Fruit fly (Drosophila melanogaster) whole organism, embryonic: Measurements from ENCODE around the gene Rab23.

Source experiments
- Atf-2 ChIP-seq: fragments of 200-800 bp; sonication (Bioruptor generic); optimal IDR thresholded peaks from 2 replicates; lab custom pipeline; 2016; ENCODE audit warnings: missing biosample characterization, missing genetic modification characterization
- CG1024 ChIP-seq: fragments of 200-800 bp; sonication (Bioruptor generic); IDR thresholded peaks from 2 replicates; pipeline ENCODE4 v1.3.6; 2022; ENCODE audit warnings: missing biosample characterization, missing genetic modification characterization
- CG10979 ChIP-seq: fragments of 200-800 bp; sonication (Bioruptor generic); optimal IDR thresholded peaks from 2 replicates; lab custom pipeline; 2018; ENCODE audit warnings: missing biosample characterization, mild to moderate bottlenecking, missing genetic modification characterization, moderate library complexity
- CG11723 ChIP-seq: fragments of 200-800 bp; sonication (Bioruptor generic); optimal IDR thresholded peaks from 2 replicates; lab custom pipeline; 2017; ENCODE audit warnings: missing biosample characterization, mild to moderate bottlenecking, missing genetic modification characterization
- CG12942 ChIP-seq: fragments of 200-800 bp; sonication (Bioruptor generic); optimal IDR thresholded peaks from 3 replicates; lab custom pipeline; 2016; ENCODE audit warnings: missing biosample characterization, missing genetic modification characterization
- CG13424 ChIP-seq: fragments of 200-800 bp; sonication (Bioruptor generic); optimal IDR thresholded peaks from 2 replicates; lab custom pipeline; 2019; ENCODE audit warnings: missing biosample characterization, mild to moderate bottlenecking, missing genetic modification characterization, moderate library complexity
- CG15073 ChIP-seq: fragments of 200-800 bp; sonication (Bioruptor generic); optimal IDR thresholded peaks from 2 replicates; lab custom pipeline; 2016; ENCODE audit warnings: missing biosample characterization, missing genetic modification characterization
- CG16813 ChIP-seq: fragments of 200-800 bp; sonication (Bioruptor generic); IDR thresholded peaks from 3 replicates; pipeline ENCODE4 v1.3.6; 2022; ENCODE audit warnings: missing biosample characterization, missing genetic modification characterization; ENCODE audit not compliant: partially characterized antibody
- CG17328 ChIP-seq: fragments of 200-800 bp; sonication (Bioruptor generic); IDR thresholded peaks from 2 replicates; pipeline ENCODE4 v1.3.6; 2022; ENCODE audit warnings: missing biosample characterization, missing genetic modification characterization
- CG17361 ChIP-seq: fragments of 200-800 bp; sonication (Bioruptor generic); IDR thresholded peaks from 3 replicates; pipeline ENCODE4 v1.3.6; 2022; ENCODE audit warnings: missing biosample characterization, missing genetic modification characterization
- CG18764 ChIP-seq: fragments of 200-800 bp; sonication (Bioruptor generic); optimal IDR thresholded peaks from 3 replicates; lab custom pipeline; 2016; ENCODE audit warnings: missing biosample characterization, missing genetic modification characterization
- CG2116 ChIP-seq: fragments of 200-800 bp; sonication (Bioruptor generic); optimal IDR thresholded peaks from 3 replicates; lab custom pipeline; 2018; ENCODE audit warnings: missing biosample characterization, mild to moderate bottlenecking, missing genetic modification characterization
- CG2889 ChIP-seq: fragments of 200-800 bp; sonication (Bioruptor generic); IDR thresholded peaks from 3 replicates; pipeline ENCODE4 v1.3.6; 2022; ENCODE audit warnings: missing biosample characterization, missing genetic modification characterization
- CG32772 ChIP-seq: fragments of 200-800 bp; sonication (Bioruptor generic); IDR thresholded peaks from 2 replicates; pipeline ENCODE4 v1.3.6; 2022; ENCODE audit warnings: missing biosample characterization, missing genetic modification characterization
- CG3281 ChIP-seq: fragments of 200-800 bp; sonication (Bioruptor generic); optimal IDR thresholded peaks from 3 replicates; lab custom pipeline; 2017; ENCODE audit warnings: missing biosample characterization, mild to moderate bottlenecking, missing genetic modification characterization
- CG33557 ChIP-seq: fragments of 200-800 bp; sonication (Bioruptor generic); optimal IDR thresholded peaks from 2 replicates; lab custom pipeline; 2019; ENCODE audit warnings: missing biosample characterization, mild to moderate bottlenecking, missing genetic modification characterization, moderate library complexity
- CG42726 ChIP-seq: fragments of 200-800 bp; sonication (Bioruptor generic); IDR thresholded peaks from 2 replicates; pipeline ENCODE4 v1.3.6; 2022; ENCODE audit warnings: missing biosample characterization, missing genetic modification characterization; ENCODE audit not compliant: partially characterized antibody
- CG4404 ChIP-seq: fragments of 200-800 bp; sonication (Bioruptor generic); IDR thresholded peaks from 2 replicates; pipeline ENCODE4 v1.3.6; 2022; ENCODE audit warnings: missing biosample characterization, missing genetic modification characterization
- CG4424 ChIP-seq: fragments of 200-800 bp; sonication (Bioruptor generic); optimal IDR thresholded peaks from 3 replicates; lab custom pipeline; 2016; ENCODE audit warnings: missing biosample characterization, missing genetic modification characterization
- CG6254 ChIP-seq: fragments of 200-800 bp; sonication (Bioruptor generic); optimal IDR thresholded peaks from 3 replicates; lab custom pipeline; 2017; ENCODE audit warnings: mild to moderate bottlenecking, missing biosample characterization, missing genetic modification reagents, missing genetic modification characterization
- CG6813 ChIP-seq: fragments of 200-800 bp; sonication (Bioruptor generic); optimal IDR thresholded peaks from 2 replicates; lab custom pipeline; 2017; ENCODE audit warnings: missing biosample characterization, missing genetic modification characterization, mild to moderate bottlenecking, moderate library complexity, missing genetic modification reagents
- CG8089 ChIP-seq: fragments of 200-800 bp; sonication (Bioruptor generic); optimal IDR thresholded peaks from 3 replicates; lab custom pipeline; 2016; ENCODE audit warnings: missing biosample characterization, missing genetic modification characterization
- CG9215 ChIP-seq: fragments of 200-800 bp; sonication (Bioruptor generic); IDR thresholded peaks from 2 replicates; pipeline ENCODE4 v1.3.6; 2022; ENCODE audit warnings: missing biosample characterization, missing genetic modification characterization
- Elba2 ChIP-seq: fragments of 200-800 bp; sonication (Bioruptor generic); optimal IDR thresholded peaks from 3 replicates; lab custom pipeline; 2016; ENCODE audit warnings: missing biosample characterization, missing genetic modification characterization
- H2.0 ChIP-seq: fragments of 200-800 bp; sonication (Bioruptor generic); IDR thresholded peaks from 2 replicates; pipeline ENCODE4 v1.3.6; 2022; ENCODE audit warnings: missing biosample characterization, missing genetic modification characterization
- Hr78 ChIP-seq, 2 experiments: fragments of 200-800 bp in 1 of 2; fragments of >200 bp in 1 of 2; sonication (Bioruptor generic) in 1 of 2; optimal IDR thresholded peaks; 2 replicates each; lab custom pipeline; 2017 to 2019; ENCODE audit warnings: missing biosample characterization in 2 of 2, missing genetic modification characterization in 2 of 2, mild to moderate bottlenecking in 1 of 2, moderate library complexity in 1 of 2
- Hsf ChIP-seq: fragments of 200-800 bp; sonication (Bioruptor generic); optimal IDR thresholded peaks from 3 replicates; lab custom pipeline; 2016; ENCODE audit warnings: missing biosample characterization, missing genetic modification characterization
- Pdp1 ChIP-seq, 2 experiments: fragments of 200-800 bp; sonication (Bioruptor generic); optimal IDR thresholded peaks; 3 replicates each; lab custom pipeline; 2016; ENCODE audit warnings: missing biosample characterization in 2 of 2, missing genetic modification characterization in 2 of 2, mild to moderate bottlenecking in 1 of 2, moderate library complexity in 1 of 2
- Sin3A ChIP-seq: fragments of >200 bp; optimal IDR thresholded peaks from 2 replicates; lab custom pipeline; 2018
- Ssrp ChIP-seq: fragments of 200-800 bp; sonication (Bioruptor generic); optimal IDR thresholded peaks from 2 replicates; lab custom pipeline; 2018; ENCODE audit warnings: missing biosample characterization, mild to moderate bottlenecking, missing genetic modification characterization, moderate library complexity
- ac ChIP-seq: fragments of 200-800 bp; sonication (Bioruptor generic); optimal IDR thresholded peaks from 3 replicates; lab custom pipeline; 2017; ENCODE audit warnings: missing biosample characterization, mild to moderate bottlenecking, missing genetic modification characterization
- ap ChIP-seq: fragments of 200-800 bp; sonication (Bioruptor generic); IDR thresholded peaks from 2 replicates; pipeline ENCODE4 v1.3.6; 2022; ENCODE audit warnings: missing biosample characterization, missing genetic modification characterization
- ara ChIP-seq: fragments of 200-800 bp; sonication (Bioruptor generic); IDR thresholded peaks from 2 replicates; pipeline ENCODE4 v1.3.6; 2022; ENCODE audit warnings: missing biosample characterization, missing genetic modification characterization
- bab2 ChIP-seq: fragments of 200-800 bp; sonication (Bioruptor generic); optimal IDR thresholded peaks from 2 replicates; lab custom pipeline; 2016; ENCODE audit warnings: missing biosample characterization, missing genetic modification characterization
- crc ChIP-seq: fragments of 200-800 bp; sonication (Bioruptor generic); optimal IDR thresholded peaks from 2 replicates; lab custom pipeline; 2016; ENCODE audit warnings: missing biosample characterization, missing genetic modification characterization
- dmrt11E ChIP-seq: fragments of 200-800 bp; sonication (Bioruptor generic); optimal IDR thresholded peaks from 3 replicates; lab custom pipeline; 2018; ENCODE audit warnings: missing biosample characterization, mild to moderate bottlenecking, missing genetic modification characterization, moderate library complexity
- en ChIP-seq: fragments of 200-800 bp; sonication (Bioruptor generic); optimal IDR thresholded peaks from 2 replicates; lab custom pipeline; 2016; ENCODE audit warnings: missing biosample characterization, missing genetic modification characterization
- gce ChIP-seq: fragments of 200-800 bp; sonication (Bioruptor generic); IDR thresholded peaks from 3 replicates; pipeline ENCODE4 v1.3.6; 2022; ENCODE audit warnings: missing biosample characterization, missing genetic modification characterization
- jumu ChIP-seq: fragments of 200-800 bp; sonication (Bioruptor generic); optimal IDR thresholded peaks from 3 replicates; lab custom pipeline; 2016; ENCODE audit warnings: missing biosample characterization, missing genetic modification characterization
- kay ChIP-seq: fragments of 200-800 bp; sonication (Bioruptor generic); optimal IDR thresholded peaks from 2 replicates; lab custom pipeline; 2016; ENCODE audit warnings: missing biosample characterization, missing genetic modification characterization
- oc ChIP-seq: fragments of 200-800 bp; sonication (Bioruptor generic); optimal IDR thresholded peaks from 2 replicates; lab custom pipeline; 2018; ENCODE audit warnings: missing biosample characterization, mild to moderate bottlenecking, missing genetic modification characterization, moderate library complexity
- otp ChIP-seq: fragments of 200-800 bp; sonication (Bioruptor generic); IDR thresholded peaks from 3 replicates; pipeline ENCODE4, ENCODE4 v1.3.6; 2022; ENCODE audit warnings: missing biosample characterization, missing genetic modification characterization
- phol ChIP-seq: fragments of 200-800 bp; sonication (Bioruptor generic); optimal IDR thresholded peaks from 3 replicates; lab custom pipeline; 2018; ENCODE audit warnings: missing biosample characterization, mild to moderate bottlenecking, missing genetic modification characterization, moderate library complexity
- pnt ChIP-seq: fragments of 200-800 bp; sonication (Bioruptor generic); optimal IDR thresholded peaks from 3 replicates; lab custom pipeline; 2016; ENCODE audit warnings: missing biosample characterization, missing genetic modification characterization
- run ChIP-seq: fragments of 200-800 bp; sonication (Bioruptor generic); optimal IDR thresholded peaks from 3 replicates; lab custom pipeline; 2018; ENCODE audit warnings: missing biosample characterization, mild to moderate bottlenecking, missing genetic modification characterization
- sens-2 ChIP-seq: fragments of 200-800 bp; sonication (Bioruptor generic); IDR thresholded peaks from 2 replicates; pipeline ENCODE4 v1.3.6; 2022; ENCODE audit warnings: missing biosample characterization, missing genetic modification characterization
- trem ChIP-seq: fragments of 200-800 bp; optimal IDR thresholded peaks from 3 replicates; lab custom pipeline; 2019; ENCODE audit warnings: missing biosample characterization, mild to moderate bottlenecking, missing genetic modification characterization, moderate library complexity
- unpg ChIP-seq: fragments of 200-800 bp; sonication (Bioruptor generic); optimal IDR thresholded peaks from 3 replicates; lab custom pipeline; 2018; ENCODE audit warnings: missing biosample characterization, mild to moderate bottlenecking, missing genetic modification characterization, moderate library complexity

Gene Rab23

dm6 chr3R:5682921-5683748 is 2.1 kb downstream of the Rab23 start (continued):
- no peak; the same call in 1 of the 2 replicates for TF ChIP-seq ara (GFP tag; lab: Robert Waterston, UW)
- TF ChIP-seq CG13424 = peak; percentile 73
- TF ChIP-seq CG32772 (GFP tag; lab: Robert Waterston, UW) = peak; percentile 36; the same call in 1 of the 2 replicates
- peak; percentile 80 for TF ChIP-seq unpg (GFP tag; lab: Kevin White, UChicago)
- TF ChIP-seq CG2116 (GFP tag; lab: Kevin White, UChicago) = peak; percentile 14
- TF ChIP-seq CG4404 (GFP tag; lab: Robert Waterston, UW) = no peak
- no peak for TF ChIP-seq kay (GFP tag; lab: Kevin White, UChicago)
- peak; percentile 59 for TF ChIP-seq trem (tag; lab: Kevin White, UChicago)
- TF ChIP-seq Atf-2 = peak; percentile 17
- peak; percentile 78 for TF ChIP-seq CG17361 (GFP tag; lab: Robert Waterston, UW)
- TF ChIP-seq phol (tag; lab: Kevin White, UChicago) = peak; percentile 79
- peak; percentile 66 for TF ChIP-seq Ssrp (tag; lab: Kevin White, UChicago)
- TF ChIP-seq CG4424 (GFP tag; lab: Kevin White, UChicago) = peak; percentile 63
- peak; percentile 25 for TF ChIP-seq ac (GFP tag; lab: Kevin White, UChicago)
- TF ChIP-seq CG33557 (GFP tag; lab: Kevin White, UChicago) = peak; percentile 49
- 0 out of 2 replicates have a peak, but pooled peaks have one; percentile 7 for TF ChIP-seq sens-2 (GFP tag; lab: Robert Waterston, UW)
- TF ChIP-seq jumu (GFP tag; lab: Kevin White, UChicago) = peak; percentile 36
- 0 out of 3 replicates have a peak, but pooled peaks have one; percentile 16 for TF ChIP-seq otp (GFP tag; lab: Robert Waterston, UW)
- TF ChIP-seq oc = peak; percentile 63
- peak; percentile 44 for TF ChIP-seq CG6254 (GFP tag; lab: Kevin White, UChicago)
- no peak for TF ChIP-seq CG8089 (GFP tag; lab: Kevin White, UChicago)
- peak; percentile 18; the same call in 1 of the 3 replicates for TF ChIP-seq gce (GFP tag; lab: Robert Waterston, UW)
- TF ChIP-seq run = no peak
- TF ChIP-seq Hsf (GFP tag; lab: Kevin White, UChicago) = peak; percentile 59
- TF ChIP-seq CG18764 = peak; percentile 31
- peak; percentile 41 for TF ChIP-seq bab2 (GFP tag; lab: Kevin White, UChicago)
- TF ChIP-seq crc (GFP tag; lab: Kevin White, UChicago) = no peak
- TF ChIP-seq en (GFP tag; lab: Kevin White, UChicago) = peak; percentile 1
- TF ChIP-seq CG6813 (GFP tag; lab: Kevin White, UChicago) = peak; percentile 32
- peak; percentile 35; the same call in 1 of the 2 replicates for TF ChIP-seq H2.0 (GFP tag; lab: Robert Waterston, UW)
- TF ChIP-seq CG3281 (GFP tag; lab: Kevin White, UChicago) = peak; percentile 3

dm6 chr3R:5682238-5682637 is 3.0 kb downstream of the Rab23 start:
- TF ChIP-seq CG17328 (no peak), Hr78 (GFP tag; optimal IDR thresholded peaks at IDR 0.05; lab: Kevin White, UChicago) (no peak), CG1024 (GFP tag; lab: Robert Waterston, UW) (no peak), ap (GFP tag; lab: Robert Waterston, UW) (no peak), unpg (GFP tag; lab: Kevin White, UChicago) (peak; percentile 29), Pdp1 (GFP tag; optimal IDR thresholded peaks at IDR 0.05; lab: Kevin White, UChicago) (no peak), CG16813 (GFP tag; lab: Robert Waterston, UW) (no peak), CG11723 (no peak), Sin3A (no peak), dmrt11E (tag; lab: Kevin White, UChicago) (peak; percentile 7), CG18764 (no peak), CG2889 (GFP tag; lab: Robert Waterston, UW) (no peak), CG10979 (tag; lab: Kevin White, UChicago) (peak; percentile 35), Elba2 (GFP tag; lab: Kevin White, UChicago) (no peak), CG33557 (GFP tag; lab: Kevin White, UChicago) (no peak), CG15073 (GFP tag; lab: Kevin White, UChicago) (no peak), CG9215 (GFP tag; lab: Robert Waterston, UW) (no peak), pnt (GFP tag; lab: Kevin White, UChicago) (no peak), phol (tag; lab: Kevin White, UChicago) (peak; percentile 38), CG12942 (GFP tag; lab: Kevin White, UChicago) (no peak), CG42726 (GFP tag; lab: Robert Waterston, UW) (no peak)
